Fruit fly (Drosophila melanogaster) whole organism, embryonic: ENCODE results near the gene CG46462.

Experiments
- Atf6 ChIP-seq: fragments of 200-800 bp; sonication (Bioruptor generic); IDR thresholded peaks from 2 replicates; pipeline ENCODE4 v1.3.6; 2022; ENCODE audit warnings: missing biosample characterization, missing genetic modification characterization
- B-H1 ChIP-seq: fragments of 200-800 bp; sonication (Bioruptor generic); IDR thresholded peaks from 3 replicates; pipeline ENCODE4 v1.3.6; 2022; ENCODE audit warnings: missing biosample characterization, missing genetic modification characterization
- CG10267 ChIP-seq: fragments of 200-800 bp; sonication (Bioruptor generic); optimal IDR thresholded peaks from 2 replicates; lab custom pipeline; 2018; ENCODE audit warnings: missing biosample characterization, mild to moderate bottlenecking, missing genetic modification characterization, moderate library complexity
- CG11456 ChIP-seq: fragments of 200-800 bp; sonication (Bioruptor generic); IDR thresholded peaks from 3 replicates; pipeline ENCODE4 v1.3.6; 2022; ENCODE audit warnings: missing biosample characterization, missing genetic modification characterization
- CG12659 ChIP-seq: fragments of 200-800 bp; sonication (Bioruptor generic); optimal IDR thresholded peaks from 3 replicates; lab custom pipeline; 2017; ENCODE audit warnings: mild to moderate bottlenecking, missing biosample characterization, missing genetic modification reagents, missing genetic modification characterization
- CG12744 ChIP-seq: fragments of 200-800 bp; sonication (Bioruptor generic); optimal IDR thresholded peaks from 2 replicates; lab custom pipeline; 2016; ENCODE audit warnings: missing biosample characterization, missing genetic modification characterization
- CG14710 ChIP-seq: fragments of 200-800 bp; sonication (Bioruptor generic); optimal IDR thresholded peaks from 3 replicates; lab custom pipeline; 2019; ENCODE audit warnings: missing biosample characterization, mild to moderate bottlenecking, missing genetic modification characterization, moderate library complexity
- CG17328 ChIP-seq: fragments of 200-800 bp; sonication (Bioruptor generic); IDR thresholded peaks from 2 replicates; pipeline ENCODE4 v1.3.6; 2022; ENCODE audit warnings: missing biosample characterization, missing genetic modification characterization
- CG17361 ChIP-seq: fragments of 200-800 bp; sonication (Bioruptor generic); IDR thresholded peaks from 3 replicates; pipeline ENCODE4 v1.3.6; 2022; ENCODE audit warnings: missing biosample characterization, missing genetic modification characterization
- CG2116 ChIP-seq: fragments of 200-800 bp; sonication (Bioruptor generic); optimal IDR thresholded peaks from 3 replicates; lab custom pipeline; 2018; ENCODE audit warnings: missing biosample characterization, mild to moderate bottlenecking, missing genetic modification characterization
- CG2712 ChIP-seq: fragments of 200-800 bp; optimal IDR thresholded peaks from 3 replicates; lab custom pipeline; 2019; ENCODE audit warnings: missing biosample characterization, mild to moderate bottlenecking, missing genetic modification characterization, moderate library complexity
- CG34422 ChIP-seq: fragments of 200-800 bp; sonication (Bioruptor generic); IDR thresholded peaks from 3 replicates; pipeline ENCODE4 v1.3.6; 2022; ENCODE audit warnings: missing biosample characterization, missing genetic modification characterization
- CG3838 ChIP-seq: fragments of 200-800 bp; sonication (Bioruptor generic); optimal IDR thresholded peaks from 3 replicates; lab custom pipeline; 2016; ENCODE audit warnings: missing biosample characterization, missing genetic modification characterization
- CG4328 ChIP-seq: fragments of 200-800 bp; sonication (Bioruptor generic); optimal IDR thresholded peaks from 3 replicates; lab custom pipeline; 2017; ENCODE audit warnings: missing biosample characterization, missing genetic modification reagents, missing genetic modification characterization
- CG4404 ChIP-seq: fragments of 200-800 bp; sonication (Bioruptor generic); IDR thresholded peaks from 2 replicates; pipeline ENCODE4 v1.3.6; 2022; ENCODE audit warnings: missing biosample characterization, missing genetic modification characterization
- CG5953 ChIP-seq: fragments of 200-800 bp; sonication (Bioruptor generic); IDR thresholded peaks from 2 replicates; pipeline ENCODE4 v1.3.6; 2022; ENCODE audit warnings: missing biosample characterization, missing genetic modification characterization
- CG6254 ChIP-seq: fragments of 200-800 bp; sonication (Bioruptor generic); optimal IDR thresholded peaks from 3 replicates; lab custom pipeline; 2017; ENCODE audit warnings: mild to moderate bottlenecking, missing biosample characterization, missing genetic modification reagents, missing genetic modification characterization
- CG6683 ChIP-seq: fragments of 200-800 bp; sonication (Bioruptor generic); optimal IDR thresholded peaks from 2 replicates; lab custom pipeline; 2017; ENCODE audit warnings: missing biosample characterization, mild to moderate bottlenecking, missing genetic modification characterization, missing genetic modification reagents
- CG7357 ChIP-seq: fragments of 200-800 bp; sonication (Bioruptor generic); IDR thresholded peaks from 3 replicates; pipeline ENCODE4 v1.3.6; 2022; ENCODE audit warnings: missing biosample characterization, missing genetic modification characterization
- CG7745 ChIP-seq: fragments of 200-800 bp; sonication (Bioruptor generic); optimal IDR thresholded peaks from 2 replicates; lab custom pipeline; 2018; ENCODE audit warnings: missing biosample characterization, mild to moderate bottlenecking, missing genetic modification characterization, moderate library complexity
- CG9215 ChIP-seq: fragments of 200-800 bp; sonication (Bioruptor generic); IDR thresholded peaks from 2 replicates; pipeline ENCODE4 v1.3.6; 2022; ENCODE audit warnings: missing biosample characterization, missing genetic modification characterization
- D19A ChIP-seq: fragments of 200-800 bp; optimal IDR thresholded peaks from 3 replicates; lab custom pipeline; 2019; ENCODE audit warnings: missing biosample characterization, mild to moderate bottlenecking, missing genetic modification characterization, moderate library complexity
- Gsc ChIP-seq: fragments of 200-800 bp; sonication (Bioruptor generic); IDR thresholded peaks from 2 replicates; pipeline ENCODE4 v1.3.6; 2022; ENCODE audit warnings: missing biosample characterization, missing genetic modification characterization
- Hr51 ChIP-seq, 2 experiments: fragments of 200-800 bp; sonication (Bioruptor generic); optimal IDR thresholded peaks; 2 replicates in 1 of 2; 3 replicates in 1 of 2; lab custom pipeline; 2016 to 2018; ENCODE audit warnings: missing biosample characterization in 2 of 2, missing genetic modification characterization in 2 of 2, mild to moderate bottlenecking in 1 of 2, moderate library complexity in 1 of 2
- MBD-R2 ChIP-seq: fragments of 200-800 bp; sonication (Bioruptor generic); IDR thresholded peaks from 2 replicates; pipeline ENCODE4 v1.3.6; 2022; ENCODE audit warnings: missing biosample characterization, missing genetic modification characterization
- Mes4 ChIP-seq: fragments of 200-800 bp; sonication (Bioruptor generic); optimal IDR thresholded peaks from 2 replicates; lab custom pipeline; 2016; ENCODE audit warnings: missing biosample characterization, missing genetic modification characterization
- Neu2 ChIP-seq: fragments of 200-800 bp; sonication (Bioruptor generic); optimal IDR thresholded peaks from 3 replicates; lab custom pipeline; 2016; ENCODE audit warnings: missing biosample characterization, missing genetic modification characterization, borderline replicate concordance
- Oaz ChIP-seq: fragments of 200-800 bp; sonication (Bioruptor generic); IDR thresholded peaks from 2 replicates; pipeline ENCODE4 v1.3.6; 2022; ENCODE audit warnings: missing biosample characterization, missing genetic modification characterization
- Opbp ChIP-seq: fragments of 200-800 bp; sonication (Bioruptor generic); IDR thresholded peaks from 3 replicates; pipeline ENCODE4 v1.3.6; 2022; ENCODE audit warnings: missing biosample characterization, missing genetic modification characterization; ENCODE audit not compliant: partially characterized antibody
- PHDP ChIP-seq: fragments of 200-800 bp; sonication (Bioruptor generic); optimal IDR thresholded peaks from 3 replicates; lab custom pipeline; 2018; ENCODE audit warnings: missing biosample characterization, mild to moderate bottlenecking, missing genetic modification characterization, moderate library complexity
- Sin3A ChIP-seq: fragments of >200 bp; optimal IDR thresholded peaks from 2 replicates; lab custom pipeline; 2018
- amos ChIP-seq: fragments of 200-800 bp; sonication (Bioruptor generic); IDR thresholded peaks from 2 replicates; pipeline ENCODE4 v1.3.6; 2022; ENCODE audit warnings: missing biosample characterization, missing genetic modification characterization; ENCODE audit not compliant: partially characterized antibody
- ara ChIP-seq: fragments of 200-800 bp; sonication (Bioruptor generic); IDR thresholded peaks from 2 replicates; pipeline ENCODE4 v1.3.6; 2022; ENCODE audit warnings: missing biosample characterization, missing genetic modification characterization
- ato ChIP-seq: fragments of 200-800 bp; sonication (Bioruptor generic); IDR thresholded peaks from 2 replicates; pipeline ENCODE4 v1.3.6; 2022; ENCODE audit warnings: missing biosample characterization, missing genetic modification characterization; ENCODE audit not compliant: partially characterized antibody
- cas ChIP-seq: fragments of 200-800 bp; sonication (Bioruptor generic); IDR thresholded peaks from 2 replicates; pipeline ENCODE4 v1.3.6; 2022; ENCODE audit warnings: missing biosample characterization, missing genetic modification characterization
- cg ChIP-seq: fragments of 200-800 bp; sonication (Bioruptor generic); optimal IDR thresholded peaks from 3 replicates; lab custom pipeline; 2019; ENCODE audit warnings: missing biosample characterization, mild to moderate bottlenecking, missing genetic modification characterization, moderate library complexity
- corto ChIP-seq: fragments of 200-800 bp; sonication (Bioruptor generic); optimal IDR thresholded peaks from 2 replicates; lab custom pipeline; 2016; ENCODE audit warnings: missing biosample characterization, mild to moderate bottlenecking, missing genetic modification characterization, moderate library complexity
- kah ChIP-seq: fragments of 200-800 bp; sonication (Bioruptor generic); optimal IDR thresholded peaks from 2 replicates; lab custom pipeline; 2018; ENCODE audit warnings: missing biosample characterization, mild to moderate bottlenecking, missing genetic modification characterization
- nmo ChIP-seq: fragments of 200-800 bp; sonication (Bioruptor generic); optimal IDR thresholded peaks from 2 replicates; lab custom pipeline; 2018; ENCODE audit warnings: missing biosample characterization, mild to moderate bottlenecking, missing genetic modification characterization, moderate library complexity
- nom ChIP-seq: fragments of 200-800 bp; sonication (Bioruptor generic); optimal IDR thresholded peaks from 2 replicates; lab custom pipeline; 2017; ENCODE audit warnings: missing biosample characterization, missing genetic modification characterization, mild to moderate bottlenecking, moderate library complexity, missing genetic modification reagents
- pita ChIP-seq: fragments of 200-800 bp; sonication (Bioruptor generic); optimal IDR thresholded peaks from 2 replicates; lab custom pipeline; 2017; ENCODE audit warnings: missing biosample characterization, mild to moderate bottlenecking, missing genetic modification characterization
- pzg ChIP-seq: fragments of 200-800 bp; sonication (Bioruptor generic); optimal IDR thresholded peaks from 3 replicates; lab custom pipeline; 2018; ENCODE audit warnings: missing biosample characterization, mild to moderate bottlenecking, missing genetic modification characterization, moderate library complexity
- ranshi ChIP-seq: fragments of 200-800 bp; sonication (Bioruptor generic); IDR thresholded peaks from 2 replicates; pipeline ENCODE4 v1.3.6; 2022; ENCODE audit warnings: missing biosample characterization, missing genetic modification characterization
- rib ChIP-seq: fragments of 200-800 bp; sonication (Bioruptor generic); IDR thresholded peaks from 2 replicates; pipeline ENCODE4 v1.3.6; 2022; ENCODE audit warnings: missing biosample characterization, missing genetic modification characterization
- row ChIP-seq: fragments of 200-800 bp; sonication (Bioruptor generic); IDR thresholded peaks from 3 replicates; pipeline ENCODE4 v1.3.6; 2022; ENCODE audit warnings: missing biosample characterization, missing genetic modification characterization
- sens-2 ChIP-seq: fragments of 200-800 bp; sonication (Bioruptor generic); IDR thresholded peaks from 2 replicates; pipeline ENCODE4 v1.3.6; 2022; ENCODE audit warnings: missing biosample characterization, missing genetic modification characterization
- ssp ChIP-seq: fragments of 200-800 bp; sonication (Bioruptor generic); IDR thresholded peaks from 2 replicates; pipeline ENCODE4 v1.3.6; 2022; ENCODE audit warnings: missing biosample characterization, missing genetic modification characterization
- tap ChIP-seq: fragments of 200-800 bp; optimal IDR thresholded peaks from 3 replicates; lab custom pipeline; 2019; ENCODE audit warnings: missing biosample characterization, mild to moderate bottlenecking, missing genetic modification characterization, moderate library complexity
- ttk ChIP-seq: fragments of 200-800 bp; sonication (Bioruptor generic); IDR thresholded peaks from 2 replicates; pipeline ENCODE4 v2.1.2; 2022; ENCODE audit warnings: missing biosample characterization, missing genetic modification characterization
- vnd ChIP-seq: fragments of 200-800 bp; sonication (Bioruptor generic); IDR thresholded peaks from 3 replicates; pipeline ENCODE4 v1.3.6; 2022; ENCODE audit warnings: missing biosample characterization, missing genetic modification characterization; ENCODE audit not compliant: partially characterized antibody

CG46462 gene

DNA sequence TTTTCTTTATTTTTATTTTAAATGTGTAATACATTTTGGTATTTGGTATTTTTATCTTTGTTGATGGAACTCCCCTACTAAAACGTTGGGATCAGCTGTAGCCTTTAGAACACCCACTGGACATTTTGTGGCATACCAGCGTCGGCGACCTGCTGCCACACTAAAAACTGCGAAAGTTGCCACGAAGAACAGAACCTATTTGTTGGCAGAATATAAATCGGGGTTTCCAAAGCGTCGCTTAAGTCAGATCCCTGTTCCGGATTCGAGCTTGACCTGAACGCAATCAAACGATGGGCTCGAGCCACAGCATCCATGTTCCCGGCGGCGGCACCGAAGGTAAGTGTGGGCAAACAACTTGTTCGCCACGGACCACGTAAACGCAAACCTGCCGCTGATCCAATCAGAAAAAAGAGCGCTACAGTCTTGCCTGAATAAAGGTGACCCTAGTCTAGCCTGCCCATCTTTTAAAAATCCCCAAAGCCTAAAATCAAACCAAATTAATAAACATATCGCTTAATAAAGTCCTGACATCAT is 6.7 kb upstream of the CG46462 start, which contains the start of gene Grasp65 (continued):
- TF ChIP-seq CG4404 (no peak), Sin3A (lab: Kevin White, UChicago) (peak; percentile 4), MBD-R2 (GFP tag; lab: Robert Waterston, UW) (peak; percentile 87), CG10267 (tag; lab: Kevin White, UChicago) (peak; percentile 59), ato (GFP tag; lab: Robert Waterston, UW) (0 out of 2 replicates have a peak, but pooled peaks have one; percentile 26), CG5953 (no peak), pita (GFP tag; lab: Kevin White, UChicago) (no peak), CG2712 (tag; lab: Kevin White, UChicago) (peak; percentile 63), nom (GFP tag; lab: Kevin White, UChicago) (peak; percentile 45), D19A (peak; percentile 21), Atf6 (GFP tag; lab: Robert Waterston, UW) (peak; percentile 23; the same call in 1 of the 2 replicates), CG7357 (GFP tag; lab: Robert Waterston, UW) (no peak), CG17361 (GFP tag; lab: Robert Waterston, UW) (peak; percentile 42; the same call in 1 of the 3 replicates), rib (GFP tag; lab: Robert Waterston, UW) (no peak), nmo (GFP tag; lab: Kevin White, UChicago) (no peak), Mes4 (no peak), CG2116 (no peak), CG4328 (GFP tag; lab: Kevin White, UChicago) (no peak), CG12659 (GFP tag; lab: Kevin White, UChicago) (peak; percentile 39), CG12744 (GFP tag; lab: Kevin White, UChicago) (no peak), cg (GFP tag; lab: Kevin White, UChicago) (no peak), row (GFP tag; lab: Robert Waterston, UW) (peak; percentile 61), ranshi (GFP tag; lab: Robert Waterston, UW) (no peak), ara (GFP tag; lab: Robert Waterston, UW) (no peak), CG6683 (GFP tag; lab: Kevin White, UChicago) (no peak), Gsc (GFP tag; lab: Robert Waterston, UW) (no peak), Opbp (GFP tag; lab: Robert Waterston, UW) (peak; percentile 66; the same call in 2 of the 3 replicates), CG9215 (no peak), B-H1 (GFP tag; lab: Robert Waterston, UW) (no peak), Hr51 (GFP tag; optimal IDR thresholded peaks at IDR 0.05; lab: Kevin White, UChicago) (peak in 1 of 2 experiments; percentile 8), CG11456 (GFP tag; lab: Robert Waterston, UW) (no peak), vnd (GFP tag; lab: Robert Waterston, UW) (no peak), CG6254 (GFP tag; lab: Kevin White, UChicago) (no peak), Oaz (GFP tag; lab: Robert Waterston, UW) (no peak), Neu2 (GFP tag; lab: Kevin White, UChicago) (no peak), ssp (GFP tag; lab: Robert Waterston, UW) (no peak), CG34422 (GFP tag; lab: Robert Waterston, UW) (0 out of 3 replicates have a peak, but pooled peaks have one; percentile 12), amos (GFP tag; lab: Robert Waterston, UW) (no peak; the same call in 1 of the 2 replicates), PHDP (peak; percentile 32), pzg (peak; percentile 66), kah (GFP tag; lab: Kevin White, UChicago) (peak; percentile 58), CG7745 (tag; lab: Kevin White, UChicago) (no peak), tap (tag; lab: Kevin White, UChicago) (peak; percentile 32), CG17328 (GFP tag; lab: Robert Waterston, UW) (0 out of 2 replicates have a peak, but pooled peaks have one; percentile 14), ttk (no peak), CG14710 (tag; lab: Kevin White, UChicago) (peak; percentile 33), cas (GFP tag; lab: Robert Waterston, UW) (no peak), CG3838 (GFP tag; lab: Kevin White, UChicago) (no peak), corto (no peak), sens-2 (GFP tag; lab: Robert Waterston, UW) (no peak)
